Worm (Caenorhabditis elegans): ENCODE results near the gene F38B6.7.

The F38B6.7 gene

DNA sequence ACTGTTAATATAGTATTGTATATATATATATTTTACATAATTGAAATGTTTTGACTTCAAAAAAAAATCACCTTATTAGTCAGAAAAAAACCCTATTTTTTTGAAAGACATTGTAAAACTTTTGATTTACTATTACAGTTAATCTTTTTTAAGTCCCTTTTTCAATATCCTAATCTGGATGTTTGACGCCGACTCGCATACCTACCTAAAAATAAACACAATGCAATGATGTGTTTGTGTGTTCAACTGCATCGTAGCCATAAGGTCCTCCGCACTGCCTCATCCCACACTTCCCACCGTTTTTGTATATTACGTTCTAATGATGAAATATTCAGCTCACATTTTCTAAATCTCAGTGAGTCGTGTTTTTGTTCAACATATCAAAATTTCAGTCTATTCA lies 4.8 kb downstream of the F38B6.7 start, which contains the start of gene F38B6.3:
TSS of gene F38B6.3 (plus strand) at position 301 of the 400 bp plus-strand sequence.
- TF ChIP-seq nhr-48 (tag; optimal IDR thresholded peaks at IDR 0.05) (no peak), pha-4 (GFP tag; IDR thresholded peaks at IDR 0.05) (no peak), pha-4 (tag; optimal IDR thresholded peaks at IDR 0.05) (no peak)

DNA sequence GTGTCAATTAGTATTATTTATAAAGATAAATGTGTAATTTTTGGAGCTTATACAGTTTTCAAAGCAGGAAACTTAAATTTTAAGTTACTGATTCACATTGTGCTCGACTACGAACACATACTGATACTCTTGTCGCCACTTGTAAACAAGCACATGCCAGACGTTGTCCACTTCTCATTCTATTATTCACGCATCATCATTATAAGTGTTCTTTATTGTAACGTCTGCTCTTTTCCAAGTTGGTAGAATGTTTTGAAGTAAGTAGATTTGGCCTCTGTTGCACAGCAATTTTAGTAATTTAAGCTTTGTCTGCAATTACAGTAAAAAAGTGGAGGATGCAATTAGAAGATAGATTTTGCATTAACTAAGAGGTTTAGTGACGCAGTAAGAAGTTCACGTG lies 5.3 kb downstream of the F38B6.7 start:
- no peak for TF ChIP-seq mxl-2 (GFP tag; conservative IDR thresholded peaks at IDR 0.05)
- no peak for TF ChIP-seq duxl-1 (tag; optimal IDR thresholded peaks at IDR 0.05; ENCODE audit: poor library complexity)
- TF ChIP-seq unc-62 (GFP tag; optimal IDR thresholded peaks at IDR 0.05 in 1 of 2), result peak in 1 of 2 experiments; percentile 74
- TF ChIP-seq unc-62 (tag; optimal IDR thresholded peaks at IDR 0.05), result no peak
- TF ChIP-seq spr-3 (GFP tag; optimal IDR thresholded peaks at IDR 0.05), result no peak

DNA sequence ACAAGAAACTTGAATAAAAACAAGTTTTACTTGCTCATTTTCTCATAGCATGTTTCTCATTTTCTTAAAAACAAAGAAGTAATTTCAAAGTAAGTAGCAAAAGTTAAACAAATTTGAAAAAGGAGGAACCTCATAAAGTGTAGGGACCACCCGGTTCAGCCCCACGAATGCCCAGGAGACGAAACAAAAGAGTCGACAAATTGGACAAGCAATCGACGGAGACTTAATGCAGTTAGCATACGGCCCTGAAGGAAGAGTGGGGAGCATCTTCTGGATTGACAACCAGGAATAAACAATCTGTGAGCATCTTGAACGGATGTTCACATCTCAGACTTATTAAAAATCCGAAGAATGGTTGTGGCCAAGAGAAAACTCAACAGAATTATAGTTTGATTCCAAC lies 6.5 kb downstream of the F38B6.7 start:
- no peak for TF ChIP-seq madf-9 (GFP tag; conservative IDR thresholded peaks at IDR 0.05)
- TF ChIP-seq dmd-6 (GFP tag; IDR thresholded peaks at IDR 0.05), result no peak
- no peak for TF ChIP-seq pha-4 (GFP tag; IDR thresholded peaks at IDR 0.05)
- no peak for TF ChIP-seq pha-4 (tag; optimal IDR thresholded peaks at IDR 0.05)
- no peak for TF ChIP-seq mes-2 (tag; optimal IDR thresholded peaks at IDR 0.05; ENCODE audit: poor library complexity, severe bottlenecking)
- TF ChIP-seq ZK337.2 (GFP tag; IDR thresholded peaks at IDR 0.05), result no peak
- no peak for TF ChIP-seq madf-5 (GFP tag; IDR thresholded peaks at IDR 0.05)
- no peak for TF ChIP-seq unc-62 (GFP tag; optimal IDR thresholded peaks at IDR 0.05 in 1 of 2)
- no peak for TF ChIP-seq unc-62 (tag; optimal IDR thresholded peaks at IDR 0.05)
- TF ChIP-seq skn-1 (tag; optimal IDR thresholded peaks at IDR 0.05), result no peak
- TF ChIP-seq snpc-1.2 (GFP tag; IDR thresholded peaks at IDR 0.05), result no peak
- TF ChIP-seq fkh-10 (GFP tag; optimal IDR thresholded peaks at IDR 0.05), result no peak
- TF ChIP-seq ceh-32 (tag; optimal IDR thresholded peaks at IDR 0.05; ENCODE audit: poor library complexity), result no peak
- TF ChIP-seq ztf-7 (tag; optimal IDR thresholded peaks at IDR 0.05), result no peak
- TF ChIP-seq nhr-48 (tag; optimal IDR thresholded peaks at IDR 0.05), result no peak
- TF ChIP-seq unc-39 (tag; optimal IDR thresholded peaks at IDR 0.05), result no peak
- TF ChIP-seq aly-2 (tag; optimal IDR thresholded peaks at IDR 0.05), result no peak
- no peak for TF ChIP-seq cey-2 (tag; optimal IDR thresholded peaks at IDR 0.05; ENCODE audit: borderline replicate concordance, insufficient read depth)
- TF ChIP-seq dmd-9 (GFP tag; IDR thresholded peaks at IDR 0.05), result no peak
- no peak for TF ChIP-seq rbr-2 (tag; optimal IDR thresholded peaks at IDR 0.05)
- no peak for TF ChIP-seq ztf-11 (tag; optimal IDR thresholded peaks at IDR 0.05)

DNA sequence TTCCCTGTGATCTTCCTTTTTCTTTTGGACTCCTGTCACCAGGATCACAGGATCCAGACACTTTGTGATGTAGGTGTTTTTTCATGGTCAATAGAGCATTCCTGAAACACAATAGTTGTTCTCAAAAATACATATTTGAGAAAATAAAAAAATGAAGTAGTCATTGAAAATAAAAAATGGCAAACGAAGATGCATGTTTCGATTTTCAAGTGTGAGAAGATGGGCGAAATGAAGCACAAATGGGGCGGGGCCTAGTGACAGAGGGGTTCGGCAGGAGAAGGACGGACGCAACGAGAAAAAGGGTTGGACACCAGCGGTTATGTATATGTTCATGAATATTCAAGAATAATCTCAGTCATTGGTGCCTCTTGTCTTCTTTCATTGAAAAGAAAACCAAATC lies 8.2 kb downstream of the F38B6.7 start, which contains the start of gene F38B6.6:
TSS of gene F38B6.6 (minus strand) at position 101 of the 400 bp plus-strand sequence.
- TF ChIP-seq fkh-10 (GFP tag; optimal IDR thresholded peaks at IDR 0.05) (peak; percentile 11), madf-9 (GFP tag; conservative IDR thresholded peaks at IDR 0.05) (no peak)

DNA sequence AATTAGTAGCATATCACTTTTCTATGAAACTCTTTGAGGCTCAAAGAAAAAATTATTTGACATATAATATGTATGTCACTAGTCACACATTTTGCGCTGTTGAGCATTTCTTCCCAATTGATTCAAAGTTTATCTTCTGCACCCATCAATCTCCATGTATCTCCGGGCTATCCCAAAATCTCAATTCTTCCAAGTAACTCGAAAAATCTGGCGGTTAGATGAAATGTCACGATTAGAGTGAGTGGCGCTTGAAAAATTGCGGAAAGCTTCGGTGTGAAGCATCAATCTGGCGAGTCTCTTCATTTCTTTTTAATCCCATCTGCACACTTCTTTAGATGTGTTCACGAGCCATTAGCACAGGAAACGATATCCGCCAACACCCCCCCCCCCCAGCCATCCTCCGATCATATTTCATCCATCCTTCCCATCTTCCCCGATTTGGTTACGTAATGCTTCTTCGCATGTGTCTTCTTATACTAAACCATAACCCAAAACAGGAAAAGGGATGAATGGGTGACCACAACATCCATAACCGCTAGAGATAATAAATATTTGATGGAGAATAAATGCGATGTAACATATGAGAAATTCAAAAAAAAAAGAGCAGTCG lies 9.1 kb downstream of the F38B6.7 start:
- TF ChIP-seq ceh-20 (GFP tag; IDR thresholded peaks at IDR 0.05) (0 out of 2 replicates have a peak, but pooled peaks have one; percentile 16), dve-1 (tag; optimal IDR thresholded peaks at IDR 0.05; ENCODE audit: insufficient read depth) (no peak), pha-4 (GFP tag; IDR thresholded peaks at IDR 0.05) (no peak), pha-4 (tag; optimal IDR thresholded peaks at IDR 0.05) (no peak), unc-62 (GFP tag; optimal IDR thresholded peaks at IDR 0.05 in 1 of 2) (peak in 1 of 2 experiments; percentile 89), unc-62 (tag; optimal IDR thresholded peaks at IDR 0.05) (no peak), aha-1 (tag) (peak; percentile 63)

DNA sequence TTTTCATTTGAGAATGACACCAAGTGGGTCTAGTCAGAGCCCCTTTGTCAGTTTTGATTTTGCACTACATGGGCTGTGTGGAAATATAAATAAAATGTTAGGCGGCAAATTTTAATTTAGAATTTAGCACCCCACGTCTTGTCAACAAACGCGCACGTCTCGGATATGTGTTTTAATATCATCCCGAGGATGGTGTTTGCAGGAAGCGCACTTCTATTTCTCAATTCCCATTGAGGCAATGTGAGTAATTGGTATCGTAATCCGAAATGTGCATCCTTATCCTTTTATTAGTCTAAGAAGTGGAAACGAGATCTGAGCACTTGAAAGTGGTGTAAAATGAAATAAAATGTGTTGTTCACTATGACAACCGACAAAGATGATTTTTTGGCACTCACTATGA lies 10.4 kb downstream of the F38B6.7 start:
- TF ChIP-seq T26A8.4 (GFP tag; IDR thresholded peaks at IDR 0.05) (no peak), aha-1 (tag) (peak; percentile 66)

Measured in whole organism, L4 larva.